Fruit fly (Drosophila melanogaster) S2 (cell line): ENCODE measurements around the gene Jhbp5.

Experiments
- CG8478 ChIP-seq: fragments of >200 bp; optimal IDR thresholded peaks from 2 replicates; lab custom pipeline; 2018
- CTCF ChIP-seq, 2 experiments: fragments of >200 bp; optimal IDR thresholded peaks; 2 replicates each; lab custom pipeline; 2018

dm6 chr3R:16040925-16041324, 5.0 kb downstream of the Jhbp5 start:
- TF ChIP-seq CTCF (optimal IDR thresholded peaks at IDR 0.05; lab: Kevin White, UChicago) (peak in 1 of 2 experiments; percentile 54), CG8478 (lab: Kevin White, UChicago) (no peak)
